Worm (Caenorhabditis elegans): ENCODE data around the gene sre-47.
"Not testable (repeated sequence)": the region's sequence is repeated elsewhere in the genome, so short reads cannot be mapped to it uniquely, and the experiment has no call there.

Gene sre-47

DNA sequence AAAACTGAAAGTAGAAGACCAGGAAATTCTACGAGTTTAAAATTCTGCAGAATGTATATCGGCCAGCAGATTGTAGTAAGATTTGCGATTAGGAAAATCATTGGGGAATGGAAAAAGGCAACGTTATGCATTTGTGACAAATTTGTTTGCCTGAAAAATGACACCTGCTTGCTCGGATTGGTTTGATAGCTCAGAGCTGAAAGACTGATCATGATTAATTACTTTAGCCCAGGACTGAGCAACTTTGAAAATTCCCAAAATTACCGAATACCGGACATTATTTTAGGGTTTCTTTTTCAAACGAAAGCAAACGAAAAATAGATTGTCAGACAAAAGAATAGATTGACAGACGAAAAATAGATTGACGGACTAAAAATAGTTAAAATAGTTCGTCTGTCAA is at the start of gene sre-47:
Gene sre-47, minus strand, starts transcription at position 101 of the 400 bp plus-strand sequence.
- no peak for TF ChIP-seq cog-1 (tag; optimal IDR thresholded peaks at IDR 0.05)
- no peak for TF ChIP-seq klf-2 (GFP tag; conservative IDR thresholded peaks at IDR 0.05)
- no peak for TF ChIP-seq flt-1 (GFP tag; IDR thresholded peaks at IDR 0.05)
- TF ChIP-seq med-1 (GFP tag; optimal IDR thresholded peaks at IDR 0.05; ENCODE audit: insufficient read depth): no peak
- TF ChIP-seq tab-1 (GFP tag; IDR thresholded peaks at IDR 0.05): no peak
- no peak for TF ChIP-seq ztf-23 (GFP tag; IDR thresholded peaks at IDR 0.05)
- TF ChIP-seq ref-1 (GFP tag; conservative IDR thresholded peaks at IDR 0.05): no peak
- TF ChIP-seq T22C8.4 (GFP tag; IDR thresholded peaks at IDR 0.05): no peak
- no peak for TF ChIP-seq ztf-29 (GFP tag; IDR thresholded peaks at IDR 0.05)

DNA sequence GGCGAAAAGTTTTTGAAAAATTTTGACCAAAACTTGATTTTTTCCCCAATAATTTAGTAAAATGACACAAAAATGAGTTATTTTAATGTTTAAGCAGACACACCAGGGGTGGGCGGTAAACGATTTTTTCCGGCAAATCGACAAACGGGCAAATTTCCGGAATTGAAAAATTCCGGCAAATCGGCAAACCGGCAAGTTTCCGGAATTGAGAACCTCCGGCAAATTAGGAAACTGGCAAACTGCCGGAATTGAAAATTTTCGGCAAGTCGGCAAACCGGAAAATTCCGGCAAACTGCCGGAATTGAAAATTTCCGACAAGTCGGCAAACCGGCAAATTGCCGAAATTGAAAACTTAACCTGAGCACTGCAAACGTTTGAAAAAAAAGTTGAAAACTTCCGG is 48.3 kb upstream of the sre-47 start:
- no peak for TF ChIP-seq med-1 (GFP tag; optimal IDR thresholded peaks at IDR 0.05; ENCODE audit: insufficient read depth)
- TF ChIP-seq ztf-23 (GFP tag; IDR thresholded peaks at IDR 0.05): no peak
- no peak for TF ChIP-seq T22C8.4 (GFP tag; IDR thresholded peaks at IDR 0.05)
- no peak for TF ChIP-seq cog-1 (tag; optimal IDR thresholded peaks at IDR 0.05)
- no peak for TF ChIP-seq tab-1 (GFP tag; IDR thresholded peaks at IDR 0.05)
- no peak for TF ChIP-seq klf-2 (GFP tag; conservative IDR thresholded peaks at IDR 0.05)

DNA sequence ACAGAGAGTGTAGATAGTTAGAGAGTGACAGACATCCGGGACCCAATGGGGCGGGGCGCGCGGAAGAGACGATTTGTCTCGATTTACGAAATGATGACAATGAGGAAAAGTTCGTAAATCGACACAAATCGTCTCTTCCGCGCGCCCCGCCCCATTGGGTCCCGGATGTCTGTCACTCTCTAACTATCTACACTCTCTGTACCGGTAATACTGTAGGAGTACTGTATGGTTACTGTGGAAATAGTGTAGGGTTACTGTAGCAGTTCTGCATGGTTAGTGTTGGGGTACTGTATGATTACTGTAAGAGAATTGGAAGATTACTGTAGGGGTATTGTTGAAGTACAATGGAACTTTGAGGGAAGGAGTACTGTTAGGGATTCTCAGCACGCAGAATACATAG is 36.8 kb upstream of the sre-47 start, which contains the start of gene F01D5.10:
Gene F01D5.10, minus strand, starts transcription at position 101 of the 400 bp plus-strand sequence.
- TF ChIP-seq T22C8.4 (GFP tag; IDR thresholded peaks at IDR 0.05); ref-1 (GFP tag; conservative IDR thresholded peaks at IDR 0.05); tab-1 (GFP tag; IDR thresholded peaks at IDR 0.05): not testable (repeated sequence)

DNA sequence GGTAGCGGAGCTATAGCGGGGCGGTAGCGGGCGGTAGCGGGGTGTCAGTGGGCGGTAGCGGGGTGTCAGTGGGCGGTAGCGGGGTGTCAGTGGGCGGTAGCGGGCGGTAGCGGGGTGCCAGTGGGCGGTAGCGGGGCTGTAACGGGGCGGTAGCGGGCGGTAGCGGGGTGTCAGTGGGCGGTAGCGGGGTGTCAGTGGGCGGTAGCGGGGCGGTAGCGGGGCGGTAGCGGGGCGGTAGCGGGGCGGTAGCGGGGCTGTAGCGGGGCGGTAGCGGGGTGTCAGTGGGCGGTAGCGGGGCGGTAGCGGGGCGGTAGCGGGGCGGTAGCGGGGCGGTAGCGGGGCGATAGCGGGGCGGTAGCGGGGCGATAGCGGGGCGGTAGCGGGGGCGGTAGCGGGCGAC is 35.2 kb upstream of the sre-47 start:
- TF ChIP-seq tab-1 (GFP tag; IDR thresholded peaks at IDR 0.05): 0 out of 2 replicates have a peak, but pooled peaks have one; percentile 75
- TF ChIP-seq ztf-23 (GFP tag; IDR thresholded peaks at IDR 0.05): 0 out of 2 replicates have a peak, but pooled peaks have one; percentile 59
- peak; percentile 42; the same call in 1 of the 2 replicates for TF ChIP-seq T22C8.4 (GFP tag; IDR thresholded peaks at IDR 0.05)
- peak; percentile 19; the same call in 1 of the 2 replicates for TF ChIP-seq ztf-29 (GFP tag; IDR thresholded peaks at IDR 0.05)
- peak; percentile 76; the same call in 1 of the 2 replicates for TF ChIP-seq flt-1 (GFP tag; IDR thresholded peaks at IDR 0.05)
- peak; percentile 51; the same call in 1 of the 2 replicates for TF ChIP-seq ref-1 (GFP tag; conservative IDR thresholded peaks at IDR 0.05)

DNA sequence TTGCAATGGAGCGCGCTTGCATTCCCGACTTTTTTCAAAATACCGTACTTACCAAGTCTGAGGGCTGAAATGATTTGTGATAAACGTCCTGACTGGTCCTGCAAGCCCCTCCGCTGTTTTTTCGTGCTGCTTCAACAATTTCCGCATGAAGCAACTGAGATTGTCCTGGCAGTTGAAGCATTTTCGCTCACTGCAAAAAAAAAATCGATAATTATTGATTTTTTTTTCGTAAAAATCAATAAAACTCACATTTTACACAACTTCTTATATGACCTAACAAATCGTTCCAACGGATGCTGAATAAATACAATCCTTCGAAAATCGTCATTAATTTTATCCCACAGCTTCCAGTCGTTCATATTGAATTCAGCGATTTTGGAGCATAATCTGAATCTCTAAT is 34.4 kb upstream of the sre-47 start:
- no peak for TF ChIP-seq flt-1 (GFP tag; IDR thresholded peaks at IDR 0.05)
- TF ChIP-seq klf-2 (GFP tag; conservative IDR thresholded peaks at IDR 0.05): no peak
- TF ChIP-seq T22C8.4 (GFP tag; IDR thresholded peaks at IDR 0.05): peak; percentile 76; the same call in 1 of the 2 replicates
- TF ChIP-seq ztf-23 (GFP tag; IDR thresholded peaks at IDR 0.05): no peak
- no peak for TF ChIP-seq med-1 (GFP tag; optimal IDR thresholded peaks at IDR 0.05; ENCODE audit: insufficient read depth)
- no peak for TF ChIP-seq cog-1 (tag; optimal IDR thresholded peaks at IDR 0.05)
- no peak for TF ChIP-seq ztf-29 (GFP tag; IDR thresholded peaks at IDR 0.05)

DNA sequence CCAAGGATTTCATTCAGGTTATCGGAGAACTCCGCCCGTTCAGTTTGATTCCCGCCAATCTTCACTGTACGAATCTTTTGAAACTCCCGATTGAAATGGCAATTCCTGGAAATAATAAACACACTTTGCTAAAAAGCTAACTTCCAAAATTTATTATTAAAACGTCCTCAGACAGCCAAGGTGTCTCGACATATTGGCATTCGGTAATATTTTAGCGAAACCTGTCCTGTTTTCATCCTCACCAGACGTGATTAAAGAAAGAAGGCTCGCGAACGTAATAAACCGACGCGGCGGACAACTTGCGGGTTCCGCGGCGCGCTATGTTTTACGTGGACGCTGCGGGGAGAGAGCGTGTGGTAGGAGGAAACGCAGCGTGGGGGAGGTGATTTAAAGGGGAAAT is 33.7 kb upstream of the sre-47 start:
- peak; percentile 22; the same call in 1 of the 2 replicates for TF ChIP-seq ztf-23 (GFP tag; IDR thresholded peaks at IDR 0.05)
- TF ChIP-seq cog-1 (tag; optimal IDR thresholded peaks at IDR 0.05): no peak

DNA sequence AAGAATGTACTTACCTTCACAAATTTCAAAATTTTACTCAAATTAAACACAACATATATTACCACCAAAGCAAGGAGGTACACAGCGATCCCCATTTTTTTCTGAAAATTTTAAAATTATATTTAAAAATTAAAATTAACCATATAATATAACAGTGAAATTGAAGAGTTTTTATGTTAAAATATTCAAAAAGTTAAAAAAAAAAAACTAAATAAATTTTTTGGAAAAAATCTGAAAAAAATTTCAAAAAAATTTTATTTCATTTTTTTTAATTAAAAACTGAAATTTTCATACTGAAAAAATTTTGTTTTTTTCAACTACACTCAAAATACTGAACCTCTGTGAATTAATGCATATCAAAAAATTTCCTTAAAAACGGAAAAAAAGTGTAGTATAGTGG is 32.4 kb upstream of the sre-47 start, which contains the start of gene cyp-37A1:
Gene cyp-37A1, minus strand, starts transcription at position 101 of the 400 bp plus-strand sequence.
- TF ChIP-seq ztf-29 (GFP tag; IDR thresholded peaks at IDR 0.05): no peak
- TF ChIP-seq tab-1 (GFP tag; IDR thresholded peaks at IDR 0.05): no peak
- no peak for TF ChIP-seq klf-2 (GFP tag; conservative IDR thresholded peaks at IDR 0.05)
- no peak for TF ChIP-seq T22C8.4 (GFP tag; IDR thresholded peaks at IDR 0.05)
- TF ChIP-seq flt-1 (GFP tag; IDR thresholded peaks at IDR 0.05): no peak
- TF ChIP-seq ztf-23 (GFP tag; IDR thresholded peaks at IDR 0.05): no peak
- TF ChIP-seq cog-1 (tag; optimal IDR thresholded peaks at IDR 0.05): no peak
- TF ChIP-seq med-1 (GFP tag; optimal IDR thresholded peaks at IDR 0.05; ENCODE audit: insufficient read depth): no peak
- no peak for TF ChIP-seq ref-1 (GFP tag; conservative IDR thresholded peaks at IDR 0.05)

DNA sequence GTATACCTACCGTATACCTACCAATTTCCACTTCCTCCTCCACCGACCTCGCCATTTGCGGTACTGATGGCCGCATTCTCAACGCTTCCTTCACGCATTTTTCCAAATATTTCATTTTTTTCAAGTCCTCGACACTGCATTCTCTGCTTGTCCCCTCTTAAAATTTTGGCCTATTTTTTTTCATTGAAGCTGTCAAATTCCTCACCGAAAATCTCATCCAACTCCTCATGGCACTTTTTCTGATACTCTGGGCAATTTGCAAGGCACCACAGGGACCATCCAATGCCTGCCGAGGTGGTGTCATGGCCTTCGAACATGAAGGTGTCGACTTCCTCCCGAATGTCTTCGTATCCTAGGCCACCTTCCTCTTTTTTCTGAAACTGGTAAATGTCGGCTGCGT is 30.2 kb upstream of the sre-47 start:
- no peak for TF ChIP-seq ztf-29 (GFP tag; IDR thresholded peaks at IDR 0.05)

DNA sequence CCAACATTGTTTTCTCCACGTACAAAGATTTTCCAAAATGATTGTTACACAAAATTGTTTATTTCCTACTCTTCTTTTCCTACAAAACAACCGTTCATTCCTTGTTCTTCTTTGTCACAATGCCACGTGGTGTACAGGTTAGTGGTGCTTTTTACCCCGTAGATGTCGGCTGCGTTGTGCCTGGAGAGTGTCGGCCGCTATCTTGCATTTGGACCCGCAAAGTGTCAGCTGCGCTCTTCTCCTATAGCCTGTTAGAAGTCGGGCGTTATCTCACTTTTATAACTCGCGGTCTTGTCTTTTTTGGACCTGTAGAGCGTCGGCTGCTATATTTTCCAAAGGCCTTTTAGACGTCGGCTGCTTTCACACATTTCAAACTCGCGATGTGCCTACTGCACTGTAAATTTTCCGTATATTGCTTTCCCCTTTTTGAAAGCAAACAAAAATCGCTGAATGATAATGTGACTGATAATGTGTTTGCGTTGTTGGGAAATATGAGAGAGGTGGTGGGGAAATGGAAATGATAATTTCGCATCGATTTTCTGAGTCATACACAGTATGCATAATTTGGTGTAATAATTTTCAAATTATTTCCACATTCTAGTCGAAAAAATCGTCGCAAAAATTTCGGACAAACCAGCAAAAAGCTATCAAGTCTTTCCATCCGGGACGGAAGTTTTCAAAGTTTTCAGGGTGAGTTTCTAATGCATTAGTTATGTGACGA is 26.4 kb upstream of the sre-47 start, which contains the start of gene F01D5.8:
Gene F01D5.8, plus strand, starts transcription at position 51 of the 721 bp plus-strand sequence.
- TF ChIP-seq cog-1 (tag; optimal IDR thresholded peaks at IDR 0.05): no peak
- TF ChIP-seq ztf-29 (GFP tag; IDR thresholded peaks at IDR 0.05): no peak
- TF ChIP-seq med-1 (GFP tag; optimal IDR thresholded peaks at IDR 0.05; ENCODE audit: insufficient read depth): no peak
- no peak for TF ChIP-seq tab-1 (GFP tag; IDR thresholded peaks at IDR 0.05)
- TF ChIP-seq ztf-23 (GFP tag; IDR thresholded peaks at IDR 0.05): no peak
- no peak for TF ChIP-seq klf-2 (GFP tag; conservative IDR thresholded peaks at IDR 0.05)
- TF ChIP-seq ref-1 (GFP tag; conservative IDR thresholded peaks at IDR 0.05): no peak
- no peak for TF ChIP-seq flt-1 (GFP tag; IDR thresholded peaks at IDR 0.05)
- no peak for TF ChIP-seq T22C8.4 (GFP tag; IDR thresholded peaks at IDR 0.05)

DNA sequence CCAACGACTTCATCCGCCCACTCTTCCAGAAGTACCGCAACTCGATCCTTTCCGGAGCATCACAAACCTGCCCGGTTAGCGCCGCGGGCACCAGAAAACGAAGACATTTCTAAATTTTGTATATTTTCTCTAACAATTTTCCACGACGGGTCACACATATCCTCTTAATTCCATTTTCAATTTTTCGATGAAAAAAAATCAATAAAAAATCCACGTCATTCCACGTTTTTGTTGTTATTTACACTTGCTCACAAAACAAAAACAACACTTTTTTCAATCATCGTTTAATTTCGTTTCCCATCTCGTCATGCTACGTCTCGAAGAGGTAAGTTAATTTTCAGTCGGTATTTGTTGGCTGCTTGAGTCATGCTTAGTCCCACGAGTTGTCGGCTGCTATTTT is 23.9 kb upstream of the sre-47 start, which contains the start of gene F01D5.7:
Gene F01D5.7, plus strand, starts transcription at position 301 of the 400 bp plus-strand sequence.
- TF ChIP-seq ztf-29 (GFP tag; IDR thresholded peaks at IDR 0.05) (no peak), cog-1 (tag; optimal IDR thresholded peaks at IDR 0.05) (no peak), klf-2 (GFP tag; conservative IDR thresholded peaks at IDR 0.05) (no peak), ref-1 (GFP tag; conservative IDR thresholded peaks at IDR 0.05) (no peak), T22C8.4 (GFP tag; IDR thresholded peaks at IDR 0.05) (no peak), flt-1 (GFP tag; IDR thresholded peaks at IDR 0.05) (no peak), tab-1 (GFP tag; IDR thresholded peaks at IDR 0.05) (no peak), ztf-23 (GFP tag; IDR thresholded peaks at IDR 0.05) (no peak), med-1 (GFP tag; optimal IDR thresholded peaks at IDR 0.05; ENCODE audit: insufficient read depth) (no peak)

Measured in whole organism, midembryonic.